Worm (Caenorhabditis elegans): ENCODE data around the gene K10B3.1.

DNA sequence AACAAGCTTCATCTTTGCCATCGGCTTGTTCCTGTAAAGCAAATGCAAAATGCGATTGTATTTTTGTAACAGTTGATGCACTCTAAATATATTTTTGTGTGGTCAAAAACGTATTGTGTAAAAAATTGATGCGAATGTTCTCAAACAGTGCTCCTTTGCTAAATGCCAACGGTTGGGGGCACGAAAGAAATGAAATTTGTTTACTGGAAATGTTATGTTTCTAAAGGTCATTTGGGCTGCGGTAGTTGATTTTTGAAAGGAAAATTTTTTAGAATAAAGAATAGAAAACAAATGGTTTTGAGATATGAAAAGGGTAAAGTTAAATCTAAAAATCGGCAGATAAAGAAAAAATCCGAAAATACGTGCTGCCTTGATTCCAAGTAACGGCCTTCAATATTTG, 35.2 kb downstream of the K10B3.1 start, which contains the start of gene C15C7.6:
- TF ChIP-seq nhr-12 (tag; optimal IDR thresholded peaks at IDR 0.05) (no peak), nhr-237 (tag; optimal IDR thresholded peaks at IDR 0.05) (no peak), dmd-4 (tag; optimal IDR thresholded peaks at IDR 0.05) (no peak), elt-1 (tag; optimal IDR thresholded peaks at IDR 0.05) (no peak), mdl-1 (tag; optimal IDR thresholded peaks at IDR 0.05) (no peak), skn-1 (tag; optimal IDR thresholded peaks at IDR 0.05) (no peak), nhr-25 (tag; optimal IDR thresholded peaks at IDR 0.05) (no peak), ama-1 (optimal IDR thresholded peaks at IDR 0.05) (no peak), egl-27 (tag; optimal IDR thresholded peaks at IDR 0.05) (no peak), unc-39 (tag; optimal IDR thresholded peaks at IDR 0.05) (no peak), lsy-2 (tag; optimal IDR thresholded peaks at IDR 0.05) (no peak), nhr-6 (tag; optimal IDR thresholded peaks at IDR 0.05) (no peak), snpc-4 (tag; optimal IDR thresholded peaks at IDR 0.05) (no peak), ztf-4 (tag; optimal IDR thresholded peaks at IDR 0.05) (no peak)

Measured in whole organism, L2 larva.